Worm (Caenorhabditis elegans) whole organism, L4/young adult: Measurements from ENCODE around the gene K06H6.5.

Experiments used
- W03F9.2 ChIP-seq: fragments of 150-350 bp; optimal IDR thresholded peaks from 2 replicates; lab custom pipeline; 2014; ENCODE audit warnings: missing biosample characterization, missing genetic modification characterization
- dao-5 ChIP-seq: sonication (generic microtip); optimal IDR thresholded peaks from 2 replicates; lab custom pipeline; 2016; ENCODE audit warnings: missing genotype, missing genetic modification characterization, moderate library complexity, missing compliant biosample characterization
- him-1 ChIP-seq: sonication (generic microtip); optimal IDR thresholded peaks from 2 replicates; lab custom pipeline; 2016; ENCODE audit warnings: missing genotype, missing genetic modification reagents, missing genetic modification characterization, missing compliant biosample characterization

DNA sequence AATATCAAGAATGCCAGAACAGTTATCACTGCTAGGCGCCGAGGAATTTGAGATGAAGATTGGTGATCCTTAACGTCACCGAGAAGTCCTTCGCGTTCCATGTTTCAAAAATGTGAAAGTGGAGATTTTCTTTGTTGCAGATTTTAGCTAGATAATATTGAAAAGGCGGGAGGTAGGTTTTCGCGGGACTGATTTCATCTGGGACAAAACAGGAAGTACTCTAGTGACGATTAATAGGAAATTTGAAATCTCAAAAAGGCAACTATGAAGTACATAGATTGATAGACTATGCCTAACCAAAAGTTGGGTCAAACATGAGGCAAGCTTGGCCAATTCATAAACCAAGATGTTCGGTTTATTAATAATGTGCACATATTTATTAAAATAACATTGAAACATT, 23.1 kb upstream of the K06H6.5 start, which contains the start of gene C14C6.8:
- TF ChIP-seq him-1 (tag; lab: Kevin White, UChicago) (no peak), dao-5 (no peak), W03F9.2 (no peak)
